Fruit fly (Drosophila melanogaster) whole organism, embryonic: ENCODE results near the gene CG43998.
A peak's percentile ranks its signal among the peaks of the same experiment; 100 is the strongest.

ENCODE experiments used
- Ada2b ChIP-seq: fragments of 200-800 bp; sonication (Bioruptor generic); IDR thresholded peaks from 2 replicates; pipeline ENCODE4 v1.3.6; 2022; ENCODE audit warnings: missing biosample characterization, missing genetic modification characterization
- Awh ChIP-seq: fragments of 200-800 bp; sonication (Bioruptor generic); IDR thresholded peaks from 2 replicates; pipeline ENCODE4, ENCODE4 v1.3.6; 2022; ENCODE audit warnings: missing biosample characterization, missing genetic modification characterization
- Bdp1 ChIP-seq: fragments of 200-800 bp; sonication (Bioruptor generic); optimal IDR thresholded peaks from 3 replicates; lab custom pipeline; 2016; ENCODE audit warnings: missing biosample characterization, missing genetic modification characterization
- BtbVII ChIP-seq: fragments of 200-800 bp; sonication (Bioruptor generic); optimal IDR thresholded peaks from 3 replicates; lab custom pipeline; 2017; ENCODE audit warnings: missing biosample characterization, mild to moderate bottlenecking, missing genetic modification characterization
- CG10321 ChIP-seq: fragments of 200-800 bp; sonication (Bioruptor generic); IDR thresholded peaks from 2 replicates; pipeline ENCODE4 v1.3.6; 2022; ENCODE audit warnings: missing biosample characterization, missing genetic modification characterization
- CG11504 ChIP-seq: fragments of 200-800 bp; sonication (Bioruptor generic); optimal IDR thresholded peaks from 3 replicates; lab custom pipeline; 2019; ENCODE audit warnings: missing biosample characterization, mild to moderate bottlenecking, missing genetic modification characterization, moderate library complexity
- CG12104 ChIP-seq: fragments of 200-800 bp; sonication (Bioruptor generic); optimal IDR thresholded peaks from 3 replicates; lab custom pipeline; 2016; ENCODE audit warnings: missing biosample characterization, missing genetic modification characterization
- CG12219 ChIP-seq: fragments of 200-800 bp; sonication (Bioruptor generic); optimal IDR thresholded peaks from 3 replicates; lab custom pipeline; 2018; ENCODE audit warnings: missing biosample characterization, mild to moderate bottlenecking, missing genetic modification characterization
- CG12769 ChIP-seq: fragments of 200-800 bp; sonication (Bioruptor generic); optimal IDR thresholded peaks from 2 replicates; lab custom pipeline; 2019; ENCODE audit warnings: missing biosample characterization, mild to moderate bottlenecking, missing genetic modification characterization, moderate library complexity
- CG13296 ChIP-seq: fragments of 200-800 bp; sonication (Bioruptor generic); optimal IDR thresholded peaks from 3 replicates; lab custom pipeline; 2018; ENCODE audit warnings: missing biosample characterization, mild to moderate bottlenecking, missing genetic modification characterization
- CG15073 ChIP-seq: fragments of 200-800 bp; sonication (Bioruptor generic); optimal IDR thresholded peaks from 2 replicates; lab custom pipeline; 2016; ENCODE audit warnings: missing biosample characterization, missing genetic modification characterization
- CG18599 ChIP-seq: fragments of 200-800 bp; sonication (Bioruptor generic); optimal IDR thresholded peaks from 3 replicates; lab custom pipeline; 2017; ENCODE audit warnings: missing biosample characterization, missing genetic modification characterization, mild to moderate bottlenecking, moderate library complexity, missing genetic modification reagents
- CG2712 ChIP-seq: fragments of 200-800 bp; optimal IDR thresholded peaks from 3 replicates; lab custom pipeline; 2019; ENCODE audit warnings: missing biosample characterization, mild to moderate bottlenecking, missing genetic modification characterization, moderate library complexity
- CG31441 ChIP-seq: fragments of 200-800 bp; sonication (Bioruptor generic); IDR thresholded peaks from 2 replicates; pipeline ENCODE4 v1.3.6; 2022; ENCODE audit warnings: missing biosample characterization, missing genetic modification characterization
- CG32532 ChIP-seq: fragments of 200-800 bp; sonication (Bioruptor generic); IDR thresholded peaks from 2 replicates; pipeline ENCODE4 v1.3.6; 2022; ENCODE audit warnings: missing biosample characterization, missing genetic modification characterization
- CG4360 ChIP-seq: fragments of 200-800 bp; sonication (Bioruptor generic); IDR thresholded peaks from 2 replicates; pipeline ENCODE4 v1.3.6; 2022; ENCODE audit warnings: missing biosample characterization, missing genetic modification characterization
- CG4854 ChIP-seq: fragments of 200-800 bp; sonication (Bioruptor generic); optimal IDR thresholded peaks from 2 replicates; lab custom pipeline; 2016; ENCODE audit warnings: missing biosample characterization, missing genetic modification characterization, inconsistent platforms
- CG7745 ChIP-seq: fragments of 200-800 bp; sonication (Bioruptor generic); optimal IDR thresholded peaks from 2 replicates; lab custom pipeline; 2018; ENCODE audit warnings: missing biosample characterization, mild to moderate bottlenecking, missing genetic modification characterization, moderate library complexity
- CG8765 ChIP-seq: fragments of 200-800 bp; sonication (Bioruptor generic); IDR thresholded peaks from 2 replicates; pipeline ENCODE4 v1.3.6; 2022; ENCODE audit warnings: missing biosample characterization, missing genetic modification characterization
- Doc3 ChIP-seq: fragments of 200-800 bp; sonication (Bioruptor generic); IDR thresholded peaks from 3 replicates; pipeline ENCODE4 v1.3.6; 2022; ENCODE audit warnings: missing biosample characterization, missing genetic modification characterization; ENCODE audit not compliant: partially characterized antibody
- HLH3B ChIP-seq: fragments of 200-800 bp; sonication (Bioruptor generic); IDR thresholded peaks from 2 replicates; pipeline ENCODE4 v1.3.6; 2022; ENCODE audit warnings: missing biosample characterization, missing genetic modification characterization
- Hr3 ChIP-seq: fragments of 200-800 bp; sonication (Bioruptor generic); optimal IDR thresholded peaks from 3 replicates; lab custom pipeline; 2016; ENCODE audit warnings: missing biosample characterization, missing genetic modification characterization
- Max ChIP-seq: fragments of 200-800 bp; sonication (Bioruptor generic); optimal IDR thresholded peaks from 2 replicates; lab custom pipeline; 2016; ENCODE audit warnings: missing biosample characterization, mild to moderate bottlenecking, missing genetic modification characterization
- Oaz ChIP-seq: fragments of 200-800 bp; sonication (Bioruptor generic); IDR thresholded peaks from 2 replicates; pipeline ENCODE4 v1.3.6; 2022; ENCODE audit warnings: missing biosample characterization, missing genetic modification characterization
- Ssrp ChIP-seq: fragments of 200-800 bp; sonication (Bioruptor generic); optimal IDR thresholded peaks from 2 replicates; lab custom pipeline; 2018; ENCODE audit warnings: missing biosample characterization, mild to moderate bottlenecking, missing genetic modification characterization, moderate library complexity
- Taf1 ChIP-seq: fragments of 200-800 bp; sonication (Bioruptor generic); IDR thresholded peaks from 2 replicates; pipeline ENCODE4 v1.3.6; 2022; ENCODE audit warnings: missing biosample characterization, missing genetic modification characterization
- Trl ChIP-seq, 3 experiments: fragments of >200 bp in 2 of 3; fragments of 200-800 bp in 1 of 3; sonication (Bioruptor generic) in 1 of 3; optimal IDR thresholded peaks; 2 replicates in 1 of 3; 3 replicates in 2 of 3; lab custom pipeline; 2016 to 2017; ENCODE audit warnings: missing biosample characterization in 1 of 3, missing genetic modification characterization in 1 of 3
- abd-A ChIP-seq: fragments of 200-800 bp; sonication (Bioruptor generic); optimal IDR thresholded peaks from 3 replicates; lab custom pipeline; 2019; ENCODE audit warnings: missing biosample characterization, mild to moderate bottlenecking, missing genetic modification characterization, moderate library complexity
- ara ChIP-seq: fragments of 200-800 bp; sonication (Bioruptor generic); IDR thresholded peaks from 2 replicates; pipeline ENCODE4 v1.3.6; 2022; ENCODE audit warnings: missing biosample characterization, missing genetic modification characterization
- chif ChIP-seq, 2 experiments: fragments of 200-800 bp; sonication (Bioruptor generic); optimal IDR thresholded peaks; 3 replicates each; lab custom pipeline; 2016; ENCODE audit warnings: missing biosample characterization in 2 of 2, missing genetic modification characterization in 2 of 2
- dan ChIP-seq: fragments of 200-800 bp; sonication (Bioruptor generic); IDR thresholded peaks from 2 replicates; pipeline ENCODE4 v1.3.6; 2022; ENCODE audit warnings: missing biosample characterization, missing genetic modification characterization
- dimm ChIP-seq: fragments of 200-800 bp; sonication (Bioruptor generic); IDR thresholded peaks from 2 replicates; pipeline ENCODE4 v1.3.6; 2022; ENCODE audit warnings: missing biosample characterization, missing genetic modification characterization
- dmrt11E ChIP-seq: fragments of 200-800 bp; sonication (Bioruptor generic); optimal IDR thresholded peaks from 3 replicates; lab custom pipeline; 2018; ENCODE audit warnings: missing biosample characterization, mild to moderate bottlenecking, missing genetic modification characterization, moderate library complexity
- esg ChIP-seq: fragments of 200-800 bp; sonication (Bioruptor generic); conservative IDR thresholded peaks from 2 replicates; pipeline ENCODE4 v1.3.6; 2022; ENCODE audit warnings: missing biosample characterization, missing genetic modification characterization
- gcm2 ChIP-seq: fragments of 200-800 bp; sonication (Bioruptor generic); optimal IDR thresholded peaks from 2 replicates; lab custom pipeline; 2016; ENCODE audit warnings: missing biosample characterization, missing genetic modification characterization
- ken ChIP-seq: fragments of 200-800 bp; sonication (Bioruptor generic); IDR thresholded peaks from 3 replicates; pipeline ENCODE4 v1.3.6; 2022; ENCODE audit warnings: missing biosample characterization, missing genetic modification characterization
- lab ChIP-seq: fragments of 200-800 bp; sonication (Bioruptor generic); optimal IDR thresholded peaks from 3 replicates; lab custom pipeline; 2017; ENCODE audit warnings: missing biosample characterization, missing genetic modification characterization, mild to moderate bottlenecking, moderate library complexity, missing genetic modification reagents
- mam ChIP-seq: fragments of 200-800 bp; sonication (Bioruptor generic); optimal IDR thresholded peaks from 3 replicates; lab custom pipeline; 2016; ENCODE audit warnings: missing biosample characterization, missing genetic modification characterization
- nau ChIP-seq: fragments of 200-800 bp; sonication (Bioruptor generic); optimal IDR thresholded peaks from 3 replicates; lab custom pipeline; 2017; ENCODE audit warnings: missing biosample characterization, mild to moderate bottlenecking, missing genetic modification characterization, missing genetic modification reagents
- onecut ChIP-seq: fragments of 200-800 bp; sonication (Bioruptor generic); IDR thresholded peaks from 2 replicates; pipeline ENCODE4 v1.3.6; 2022; ENCODE audit warnings: missing biosample characterization, missing genetic modification characterization
- pan ChIP-seq, 4 experiments: fragments of >200 bp in 3 of 4; fragments of 200-800 bp in 1 of 4; sonication (Bioruptor generic) in 1 of 4; optimal IDR thresholded peaks in 3 of 4; IDR thresholded peaks in 1 of 4; 2 replicates each; pipeline versions ENCODE4 v1.3.6 to Lab custom; 2017 to 2022; ENCODE audit warnings: missing biosample characterization in 2 of 4, missing genetic modification characterization in 2 of 4, mixed read lengths in 1 of 4
- schlank ChIP-seq: fragments of 200-800 bp; sonication (Bioruptor generic); optimal IDR thresholded peaks from 2 replicates; lab custom pipeline; 2018; ENCODE audit warnings: missing biosample characterization, mild to moderate bottlenecking, missing genetic modification characterization
- sd ChIP-seq: fragments of 200-800 bp; sonication (Bioruptor generic); optimal IDR thresholded peaks from 3 replicates; lab custom pipeline; 2018; ENCODE audit warnings: missing biosample characterization, mild to moderate bottlenecking, missing genetic modification characterization, moderate library complexity
- trem ChIP-seq: fragments of 200-800 bp; optimal IDR thresholded peaks from 3 replicates; lab custom pipeline; 2019; ENCODE audit warnings: missing biosample characterization, mild to moderate bottlenecking, missing genetic modification characterization, moderate library complexity
- twi ChIP-seq: fragments of 200-800 bp; optimal IDR thresholded peaks from 2 replicates; lab custom pipeline; 2019; ENCODE audit warnings: missing biosample characterization, mild to moderate bottlenecking, missing genetic modification characterization, moderate library complexity
- usp ChIP-seq: fragments of >200 bp; optimal IDR thresholded peaks from 2 replicates; lab custom pipeline; 2017; ENCODE audit warnings: missing biosample characterization, missing genetic modification characterization
- wdn ChIP-seq: fragments of 200-800 bp; sonication (Bioruptor generic); IDR thresholded peaks from 2 replicates; pipeline ENCODE4 v1.3.6; 2022; ENCODE audit warnings: missing biosample characterization, missing genetic modification characterization
- zfh2 ChIP-seq: fragments of 200-800 bp; sonication (Bioruptor generic); optimal IDR thresholded peaks from 2 replicates; lab custom pipeline; 2016; ENCODE audit warnings: missing biosample characterization, missing genetic modification characterization

CG43998 gene

DNA sequence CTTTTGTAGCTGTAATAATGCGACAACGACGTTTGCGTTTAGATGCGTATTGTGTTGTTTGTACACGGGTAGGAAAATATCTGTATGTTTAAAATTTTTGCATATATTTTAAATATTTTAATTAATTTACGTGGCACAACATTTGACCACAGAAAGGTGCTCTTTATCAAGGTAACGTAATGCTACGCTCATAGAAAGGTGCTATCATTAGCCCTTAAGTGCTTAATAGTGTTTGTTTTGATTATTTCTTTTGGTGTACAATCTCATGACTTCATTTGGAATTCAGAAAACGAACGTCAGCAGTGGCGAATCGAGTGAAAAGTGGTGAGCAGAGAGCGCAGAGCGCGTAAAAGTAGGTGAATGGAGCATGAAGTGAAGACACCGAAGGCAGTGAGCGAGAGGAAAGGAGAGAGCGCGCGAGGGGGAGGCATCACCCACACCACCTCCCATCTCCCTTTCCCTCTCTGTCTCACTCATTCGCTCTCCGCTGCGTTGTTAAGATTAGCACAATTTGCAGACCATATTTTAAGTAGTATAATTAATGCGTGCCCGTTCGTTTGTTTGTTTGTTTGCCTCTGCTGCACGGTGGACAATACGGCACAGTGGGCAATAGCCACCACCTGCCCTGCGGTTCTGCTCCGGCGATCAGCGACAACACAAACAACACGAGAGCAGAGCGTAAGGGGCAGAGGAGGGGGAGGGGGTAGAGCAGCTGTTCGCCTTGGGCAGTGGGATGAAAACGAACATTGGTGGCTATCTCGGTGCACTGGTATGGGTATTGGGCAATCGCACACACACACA lies 6.9 kb downstream of the CG43998 start (continued):
- TF ChIP-seq CG12769 (tag; lab: Kevin White, UChicago) (peak; percentile 87), ara (GFP tag; lab: Robert Waterston, UW) (0 out of 2 replicates have a peak, but pooled peaks have one; percentile 51), lab (GFP tag; lab: Kevin White, UChicago) (peak; percentile 3), esg (GFP tag; lab: Robert Waterston, UW) (peak; percentile 21; the same call in 1 of the 2 replicates), ken (GFP tag; lab: Robert Waterston, UW) (no peak; the same call in 2 of the 3 replicates), gcm2 (GFP tag; lab: Kevin White, UChicago) (no peak), schlank (tag; lab: Kevin White, UChicago) (peak; percentile 19), CG11504 (tag; lab: Kevin White, UChicago) (peak; percentile 59), pan (optimal IDR thresholded peaks at IDR 0.05; lab: Kevin White, UChicago) (no peak), pan (GFP tag; optimal IDR thresholded peaks at IDR 0.05 in 1 of 2, IDR thresholded peaks at IDR 0.05 in 1 of 2) (peak in 1 of 2 experiments; percentile 71), CG32532 (GFP tag; lab: Robert Waterston, UW) (peak; percentile 61; the same call in 1 of the 2 replicates), twi (tag; lab: Kevin White, UChicago) (peak; percentile 15), Ssrp (peak; percentile 53), CG8765 (no peak), mam (peak; percentile 1), Max (no peak), Trl (optimal IDR thresholded peaks at IDR 0.05; lab: Kevin White, UChicago) (peak; percentile 65 to 79), Trl (GFP tag; optimal IDR thresholded peaks at IDR 0.05; lab: Kevin White, UChicago) (no peak), zfh2 (GFP tag; lab: Kevin White, UChicago) (no peak), Ada2b (GFP tag; lab: Robert Waterston, UW) (peak; percentile 46), CG12104 (GFP tag; lab: Kevin White, UChicago) (peak; percentile 5), Oaz (GFP tag; lab: Robert Waterston, UW) (peak; percentile 38; the same call in 1 of the 2 replicates), Hr3 (no peak), Taf1 (GFP tag; lab: Robert Waterston, UW) (peak; percentile 43; the same call in 1 of the 2 replicates), CG12219 (GFP tag; lab: Kevin White, UChicago) (no peak), abd-A (tag; lab: Kevin White, UChicago) (peak; percentile 83), Bdp1 (GFP tag; lab: Kevin White, UChicago) (no peak), HLH3B (GFP tag; lab: Robert Waterston, UW) (peak; percentile 39; the same call in 1 of the 2 replicates), dmrt11E (no peak), CG4854 (GFP tag; lab: Kevin White, UChicago) (no peak), CG13296 (GFP tag; lab: Kevin White, UChicago) (no peak), wdn (GFP tag; lab: Robert Waterston, UW) (0 out of 2 replicates have a peak, but pooled peaks have one; percentile 6), CG7745 (tag; lab: Kevin White, UChicago) (no peak), Awh (GFP tag; lab: Robert Waterston, UW) (peak; percentile 54; the same call in 1 of the 2 replicates), CG18599 (GFP tag; lab: Kevin White, UChicago) (peak; percentile 23), Doc3 (GFP tag; lab: Robert Waterston, UW) (no peak), onecut (peak; percentile 12; the same call in 1 of the 2 replicates), BtbVII (GFP tag; lab: Kevin White, UChicago) (no peak), CG10321 (GFP tag; lab: Robert Waterston, UW) (no peak), CG31441 (GFP tag; lab: Robert Waterston, UW) (0 out of 2 replicates have a peak, but pooled peaks have one; percentile 17), CG2712 (tag; lab: Kevin White, UChicago) (peak; percentile 31), CG4360 (GFP tag; lab: Robert Waterston, UW) (no peak), trem (tag; lab: Kevin White, UChicago) (peak; percentile 8), CG15073 (no peak), chif (GFP tag; optimal IDR thresholded peaks at IDR 0.05; lab: Kevin White, UChicago) (no peak), sd (tag; lab: Kevin White, UChicago) (no peak), dimm (no peak), nau (peak; percentile 90), dan (no peak), usp (GFP tag; lab: Kevin White, UChicago) (no peak)
